Worm (Caenorhabditis elegans): ENCODE measurements around the gene lsm-4.

ce11 chrII:7208184-7208583, 44.8 kb downstream of the lsm-4 start, which contains the start of gene dhs-7:
- no peak for TF ChIP-seq daf-12 (tag; optimal IDR thresholded peaks at IDR 0.05)
- TF ChIP-seq mdl-1 (tag; optimal IDR thresholded peaks at IDR 0.05), result no peak
- no peak for TF ChIP-seq ceh-82 (tag; optimal IDR thresholded peaks at IDR 0.05)
- TF ChIP-seq nhr-237 (tag; optimal IDR thresholded peaks at IDR 0.05), result no peak
- TF ChIP-seq lin-39 (tag; optimal IDR thresholded peaks at IDR 0.05), result no peak
- no peak for TF ChIP-seq nfya-1 (tag; optimal IDR thresholded peaks at IDR 0.05; ENCODE audit: insufficient read depth)
- no peak for TF ChIP-seq mml-1 (tag; optimal IDR thresholded peaks at IDR 0.05)
- TF ChIP-seq nhr-23 (tag; optimal IDR thresholded peaks at IDR 0.05), result no peak
- no peak for TF ChIP-seq skn-1 (tag; optimal IDR thresholded peaks at IDR 0.05)
- no peak for TF ChIP-seq unc-39 (tag; optimal IDR thresholded peaks at IDR 0.05)
- no peak for TF ChIP-seq ama-1 (optimal IDR thresholded peaks at IDR 0.05)
- no peak for TF ChIP-seq nhr-28 (tag; optimal IDR thresholded peaks at IDR 0.05)
